Worm (Caenorhabditis elegans) whole organism, L4 larva: ENCODE results near the gene M01E10.3.

Experiments used
- aly-2 ChIP-seq: sonication (generic microtip); optimal IDR thresholded peaks from 2 replicates; lab custom pipeline; 2018; ENCODE audit warnings: missing biosample characterization, missing genetic modification characterization
- ama-1 ChIP-seq: fragments of 150-350 bp; optimal IDR thresholded peaks from 2 replicates; lab custom pipeline; 2014; ENCODE audit warnings: inconsistent platforms, mixed read lengths
- dve-1 ChIP-seq: sonication (generic microtip); optimal IDR thresholded peaks from 2 replicates; lab custom pipeline; 2017; ENCODE audit warnings: antibody characterized with exemption, mild to moderate bottlenecking, missing genetic modification characterization, missing compliant biosample characterization; ENCODE audit not compliant: insufficient read depth
- egl-27 ChIP-seq: sonication (generic microtip); optimal IDR thresholded peaks from 3 replicates; lab custom pipeline; 2017; ENCODE audit warnings: missing biosample characterization, missing genetic modification reagents, missing genetic modification characterization
- fos-1 ChIP-seq: fragments of 150-350 bp; optimal IDR thresholded peaks from 2 replicates; lab custom pipeline; 2014; ENCODE audit warnings: missing biosample characterization, missing genetic modification characterization
- lin-38 ChIP-seq: fragments of 200-800 bp; sonication (Bioruptor generic); IDR thresholded peaks from 2 replicates; pipeline ENCODE4 v1.3.6; 2022; ENCODE audit warnings: missing genetic modification reagents, missing genetic modification characterization, missing compliant biosample characterization
- nhr-237 ChIP-seq: sonication (generic microtip); optimal IDR thresholded peaks from 2 replicates; lab custom pipeline; 2017; ENCODE audit warnings: missing biosample characterization, missing genetic modification characterization
- nhr-25 ChIP-seq: sonication (generic microtip); optimal IDR thresholded peaks from 2 replicates; lab custom pipeline; 2017; ENCODE audit warnings: missing genetic modification characterization, mild to moderate bottlenecking, missing compliant biosample characterization, antibody characterized with exemption, moderate library complexity, borderline replicate concordance; ENCODE audit not compliant: insufficient read depth
- nhr-28 ChIP-seq: fragments of 150-350 bp; optimal IDR thresholded peaks from 2 replicates; lab custom pipeline; 2014; ENCODE audit warnings: missing biosample characterization, missing genetic modification characterization
- nhr-77 ChIP-seq: fragments of 150-350 bp; optimal IDR thresholded peaks from 2 replicates; lab custom pipeline; 2014; ENCODE audit warnings: missing biosample characterization, missing genetic modification characterization
- unc-39 ChIP-seq: sonication (generic microtip); optimal IDR thresholded peaks from 2 replicates; lab custom pipeline; 2017; ENCODE audit warnings: missing biosample characterization, missing genetic modification characterization
- unc-62 ChIP-seq, 3 experiments: fragments of 150-350 bp in 1 of 3; sonication (generic microtip); optimal IDR thresholded peaks in 2 of 3; peaks in 1 of 3; 1 replicate in 1 of 3; 2 replicates in 2 of 3; lab custom pipeline; 2014 to 2017; ENCODE audit warnings: missing biosample characterization in 3 of 3, missing genetic modification characterization in 3 of 3, missing genetic modification reagents in 3 of 3, missing genotype in 1 of 3
- zip-11 ChIP-seq: fragments of 200-800 bp; sonication (Bioruptor generic); IDR thresholded peaks from 2 replicates; pipeline ENCODE4 v1.3.6; 2022; ENCODE audit warnings: missing genetic modification characterization, missing compliant biosample characterization

ce11 chrIII:2008334-2008733 is 45.6 kb downstream of the M01E10.3 start:
- no peak for TF ChIP-seq egl-27 (tag; lab: Kevin White, UChicago)
- TF ChIP-seq unc-39 (tag; lab: Kevin White, UChicago), result no peak
- no peak for TF ChIP-seq fos-1 (tag; lab: Kevin White, UChicago)
- TF ChIP-seq nhr-237 (tag; lab: Kevin White, UChicago), result no peak
- TF ChIP-seq aly-2 (tag; lab: Kevin White, UChicago), result no peak
- TF ChIP-seq zip-11 (GFP tag; lab: Robert Waterston, UW), result no peak
- TF ChIP-seq dve-1 (tag; lab: Kevin White, UChicago), result no peak
- no peak for TF ChIP-seq lin-38 (GFP tag; lab: Robert Waterston, UW)
- TF ChIP-seq nhr-28 (tag; lab: Kevin White, UChicago), result no peak
- TF ChIP-seq nhr-25 (tag; lab: Kevin White, UChicago), result no peak
- TF ChIP-seq nhr-77 (tag; lab: Kevin White, UChicago), result no peak
- no peak for TF ChIP-seq ama-1
- no peak for TF ChIP-seq unc-62 (GFP tag; optimal IDR thresholded peaks at IDR 0.05 in 1 of 2; lab: Kevin White, UChicago)
- no peak for TF ChIP-seq unc-62 (tag; optimal IDR thresholded peaks at IDR 0.05; lab: Kevin White, UChicago)
